Worm (Caenorhabditis elegans) whole organism, mixed stage, embryonic: ENCODE results near the gene pgp-14.

Experiments
- blmp-1 ChIP-seq: fragments of 150-350 bp; optimal IDR thresholded peaks from 2 replicates; lab custom pipeline; 2014; ENCODE audit warnings: missing biosample characterization, missing genetic modification characterization
- ceh-83 ChIP-seq: fragments of 200-800 bp; sonication (Bioruptor generic); optimal IDR thresholded peaks from 2 replicates; lab custom pipeline; 2018; ENCODE audit warnings: mild to moderate bottlenecking, missing genetic modification characterization, missing compliant biosample characterization
- ces-1 ChIP-seq: fragments of 150-350 bp; optimal IDR thresholded peaks from 2 replicates; lab custom pipeline; 2014; ENCODE audit warnings: missing biosample characterization, missing genetic modification reagents, missing genetic modification characterization
- ham-2 ChIP-seq: fragments of 200-800 bp; sonication (Bioruptor generic); optimal IDR thresholded peaks from 2 replicates; lab custom pipeline; 2018; ENCODE audit warnings: mild to moderate bottlenecking, missing genetic modification characterization, missing compliant biosample characterization
- nhr-2 ChIP-seq: fragments of 150-350 bp; optimal IDR thresholded peaks from 2 replicates; lab custom pipeline; 2014; ENCODE audit warnings: missing biosample characterization, missing genetic modification characterization
- nhr-237 ChIP-seq: fragments of 150-350 bp; optimal IDR thresholded peaks from 2 replicates; lab custom pipeline; 2014; ENCODE audit warnings: missing biosample characterization, missing genetic modification characterization
- nhr-76 ChIP-seq: sonication (generic microtip); optimal IDR thresholded peaks from 2 replicates; lab custom pipeline; 2017; ENCODE audit warnings: missing biosample characterization, missing genetic modification characterization
- pha-4 ChIP-seq: fragments of 150-350 bp; optimal IDR thresholded peaks from 2 replicates; lab custom pipeline; 2018; ENCODE audit warnings: missing biosample characterization, missing genetic modification reagents, missing genetic modification characterization
- snpc-4 ChIP-seq: fragments of 150-350 bp; optimal IDR thresholded peaks from 2 replicates; lab custom pipeline; 2014; ENCODE audit warnings: missing biosample characterization, missing genetic modification characterization
- tbx-8 ChIP-seq: fragments of 200-800 bp; sonication (Bioruptor generic); optimal IDR thresholded peaks from 2 replicates; lab custom pipeline; 2018; ENCODE audit warnings: mild to moderate bottlenecking, missing genetic modification characterization, moderate library complexity, missing compliant biosample characterization
- ztf-11 ChIP-seq: fragments of 150-350 bp; optimal IDR thresholded peaks from 2 replicates; lab custom pipeline; 2014; ENCODE audit warnings: missing biosample characterization, missing genetic modification characterization

ce11 chrX:12790036-12790435, 40.7 kb upstream of the pgp-14 start, which contains the start of gene str-123:
- TF ChIP-seq nhr-76 (tag; lab: Kevin White, UChicago) (no peak), tbx-8 (GFP tag; lab: Kevin White, UChicago) (no peak), pha-4 (tag; lab: Kevin White, UChicago) (no peak), nhr-237 (tag; lab: Kevin White, UChicago) (no peak), blmp-1 (tag; lab: Kevin White, UChicago) (no peak), nhr-2 (tag; lab: Kevin White, UChicago) (no peak), ces-1 (GFP tag; lab: Kevin White, UChicago) (no peak), ceh-83 (GFP tag; lab: Kevin White, UChicago) (no peak), snpc-4 (no peak), ztf-11 (no peak), ham-2 (GFP tag; lab: Kevin White, UChicago) (no peak)
